Worm (Caenorhabditis elegans) whole organism, early embryonic: Measurements from ENCODE around the gene F20D6.1.

Experiments
- B0310.2 ChIP-seq: sonication (generic microtip); optimal IDR thresholded peaks from 2 replicates; lab custom pipeline; 2016; ENCODE audit warnings: mild to moderate bottlenecking, missing genetic modification characterization, missing compliant biosample characterization
- ama-1 ChIP-seq: fragments of 150-350 bp; optimal IDR thresholded peaks from 2 replicates; lab custom pipeline; 2014
- flt-1 ChIP-seq: fragments of 200-800 bp; sonication (Bioruptor generic); IDR thresholded peaks from 2 replicates; pipeline ENCODE4 v1.3.6; 2022; ENCODE audit warnings: missing genetic modification characterization, missing compliant biosample characterization
- pes-1 ChIP-seq: fragments of 200-800 bp; sonication (Bioruptor generic); IDR thresholded peaks from 2 replicates; pipeline ENCODE4 v1.3.6; 2022; ENCODE audit warnings: missing genetic modification reagents, missing genetic modification characterization, missing compliant biosample characterization
- tbx-37 ChIP-seq: fragments of 200-800 bp; sonication (Bioruptor generic); conservative IDR thresholded peaks from 2 replicates; pipeline ENCODE4 v1.3.6; 2022; ENCODE audit warnings: missing genetic modification reagents, missing genetic modification characterization, missing compliant biosample characterization

- TF ChIP-seq B0310.2 (tag; lab: Kevin White, UChicago) (no peak), tbx-37 (GFP tag; lab: Robert Waterston, UW) (0 out of 2 replicates have a peak, but pooled peaks have one; percentile 22), ama-1 (lab: Kevin White, UChicago) (no peak), pes-1 (GFP tag; lab: Robert Waterston, UW) (no peak), flt-1 (GFP tag; lab: Robert Waterston, UW) (0 out of 2 replicates have a peak, but pooled peaks have one; percentile 44)
These were observed 39.5 kb downstream of the F20D6.1 start for ce11 chrV:8230056-8230455.
